Fruit fly (Drosophila melanogaster): ENCODE measurements around the gene wge.
A peak's percentile ranks its signal among the peaks of the same experiment; 100 is the strongest.

Gene wge

DNA sequence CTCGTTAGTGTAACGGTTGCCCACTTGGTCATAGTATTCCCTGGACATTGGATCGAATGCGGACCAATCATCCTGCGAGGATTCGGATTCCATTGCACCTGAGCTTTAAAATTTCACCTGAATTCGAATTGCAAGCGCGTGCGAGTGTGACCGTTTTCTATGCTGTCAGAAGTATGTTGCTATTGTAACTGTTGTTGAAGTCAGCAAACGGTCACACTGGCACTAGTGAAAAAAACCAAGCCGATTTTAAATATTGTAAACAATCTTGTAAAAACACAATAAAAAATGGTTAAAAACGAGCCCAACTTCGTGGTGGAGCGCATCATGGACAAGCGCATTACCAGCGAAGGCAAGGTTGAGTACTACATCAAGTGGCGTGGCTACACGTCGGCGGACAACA is 24.5 kb upstream of the wge start, which contains the start of the genes vret and HP1c:
Gene vret (minus strand): TSS at position 150 of the 400 bp plus-strand sequence.
Gene HP1c (plus strand): TSS at position 189 of the 400 bp plus-strand sequence.
- TF ChIP-seq CG7101 (tag; optimal IDR thresholded peaks at IDR 0.05) (no peak), bab1 (GFP tag; optimal IDR thresholded peaks at IDR 0.05) (peak; percentile 17)

DNA sequence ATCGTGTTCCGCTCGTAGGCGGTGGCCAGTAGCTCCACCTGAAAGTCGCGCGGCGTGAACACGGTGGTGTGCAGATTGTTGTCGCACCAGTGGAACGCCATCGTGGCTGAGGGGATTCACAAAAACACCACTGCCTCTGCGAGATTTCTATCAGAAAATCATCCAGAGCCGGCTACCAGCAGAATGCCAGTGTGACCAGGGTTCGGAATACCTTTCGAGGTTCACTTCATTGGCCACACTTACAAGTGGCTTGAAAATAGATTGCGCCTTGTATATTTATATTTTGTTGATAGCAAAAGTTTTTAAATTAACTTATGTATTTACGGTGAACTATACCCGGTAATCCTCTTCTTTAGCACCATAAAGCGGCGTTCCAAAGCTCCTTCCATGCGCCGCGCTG is 20.0 kb upstream of the wge start, which contains the start of the genes Dcr-1 and CG6985:
Gene Dcr-1 (minus strand): TSS at position 162 of the 400 bp plus-strand sequence.
Gene CG6985 (plus strand): TSS at position 221 of the 400 bp plus-strand sequence.
- TF ChIP-seq bab1 (GFP tag; optimal IDR thresholded peaks at IDR 0.05), result no peak
- TF ChIP-seq CG5204 (GFP tag; optimal IDR thresholded peaks at IDR 0.05), result no peak
- TF ChIP-seq CG1620 (GFP tag; optimal IDR thresholded peaks at IDR 0.05), result no peak
- TF ChIP-seq CG14711 (tag; optimal IDR thresholded peaks at IDR 0.05), result no peak
- no peak for TF ChIP-seq Clk (GFP tag; optimal IDR thresholded peaks at IDR 0.05)
- no peak for TF ChIP-seq CG33017 (tag; optimal IDR thresholded peaks at IDR 0.05)
- TF ChIP-seq Crg-1 (GFP tag; optimal IDR thresholded peaks at IDR 0.05), result no peak
- TF ChIP-seq toe (GFP tag; optimal IDR thresholded peaks at IDR 0.05), result no peak
- TF ChIP-seq pad (GFP tag; optimal IDR thresholded peaks at IDR 0.05), result no peak
- no peak for TF ChIP-seq cic (GFP tag; optimal IDR thresholded peaks at IDR 0.05)
- no peak for TF ChIP-seq Mnt (GFP tag; optimal IDR thresholded peaks at IDR 0.05)
- no peak for TF ChIP-seq CG7045 (GFP tag; optimal IDR thresholded peaks at IDR 0.05)
- no peak for TF ChIP-seq tj (GFP tag; optimal IDR thresholded peaks at IDR 0.05)
- no peak for TF ChIP-seq cnc (optimal IDR thresholded peaks at IDR 0.05)
- no peak for TF ChIP-seq kay (GFP tag; ENCODE audit: borderline replicate concordance)
- no peak for TF ChIP-seq CG11617 (GFP tag; optimal IDR thresholded peaks at IDR 0.05)
- no peak for TF ChIP-seq CG12768 (GFP tag; optimal IDR thresholded peaks at IDR 0.05)
- TF ChIP-seq CG7101 (tag; optimal IDR thresholded peaks at IDR 0.05), result no peak

DNA sequence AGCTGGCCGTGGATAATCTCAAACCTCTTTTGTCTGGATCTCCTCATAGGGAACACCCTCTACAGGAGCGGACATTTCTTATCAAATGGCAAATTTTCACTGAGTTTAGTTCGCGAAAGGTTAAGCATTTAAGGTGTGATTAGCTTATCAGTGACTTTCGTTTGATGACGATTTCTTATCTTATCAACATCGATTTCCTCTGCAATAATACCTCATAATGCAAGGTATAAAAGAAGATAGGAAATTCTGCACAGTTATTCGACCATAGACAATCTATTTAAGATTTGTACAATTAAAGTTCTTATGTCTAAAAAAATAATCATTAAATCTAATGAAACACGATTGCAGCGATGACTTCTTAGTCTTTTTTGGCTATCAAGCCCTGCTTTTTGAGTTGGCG is 12.8 kb upstream of the wge start, which contains the start of gene Takl2:
Gene Takl2 (minus strand): TSS at position 101 of the 400 bp plus-strand sequence.
- TF ChIP-seq Clk (GFP tag; optimal IDR thresholded peaks at IDR 0.05) (no peak), CG7045 (GFP tag; optimal IDR thresholded peaks at IDR 0.05) (no peak), CG14711 (tag; optimal IDR thresholded peaks at IDR 0.05) (no peak), CG7101 (tag; optimal IDR thresholded peaks at IDR 0.05) (no peak), kay (GFP tag; ENCODE audit: borderline replicate concordance) (no peak), cnc (optimal IDR thresholded peaks at IDR 0.05) (no peak), CG12768 (GFP tag; optimal IDR thresholded peaks at IDR 0.05) (no peak)

DNA sequence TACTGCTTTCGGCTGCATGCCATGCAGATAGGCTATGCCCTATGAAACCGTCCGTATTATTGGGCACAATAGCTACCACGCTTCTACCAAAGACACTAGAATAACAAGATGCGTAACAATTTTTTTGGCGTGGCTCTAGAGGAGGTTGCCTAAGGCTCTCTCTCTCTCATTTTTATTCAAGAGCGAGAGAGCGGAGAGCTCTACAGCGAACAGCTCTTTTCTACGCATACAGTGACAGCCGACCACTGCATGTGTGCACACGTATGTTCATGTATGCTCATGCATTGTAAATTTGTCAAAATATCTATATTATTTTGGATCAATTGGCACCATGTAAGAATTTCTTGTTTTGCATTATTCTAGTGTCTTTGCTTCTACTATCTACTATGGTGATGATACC is 12.0 kb upstream of the wge start:
- TF ChIP-seq pad (GFP tag; optimal IDR thresholded peaks at IDR 0.05) (no peak), tj (GFP tag; optimal IDR thresholded peaks at IDR 0.05) (no peak), cnc (optimal IDR thresholded peaks at IDR 0.05) (no peak), Mnt (GFP tag; optimal IDR thresholded peaks at IDR 0.05) (no peak), CG14711 (tag; optimal IDR thresholded peaks at IDR 0.05) (no peak), CG1620 (GFP tag; optimal IDR thresholded peaks at IDR 0.05) (no peak), CG12768 (GFP tag; optimal IDR thresholded peaks at IDR 0.05) (no peak), toe (GFP tag; optimal IDR thresholded peaks at IDR 0.05) (no peak)

DNA sequence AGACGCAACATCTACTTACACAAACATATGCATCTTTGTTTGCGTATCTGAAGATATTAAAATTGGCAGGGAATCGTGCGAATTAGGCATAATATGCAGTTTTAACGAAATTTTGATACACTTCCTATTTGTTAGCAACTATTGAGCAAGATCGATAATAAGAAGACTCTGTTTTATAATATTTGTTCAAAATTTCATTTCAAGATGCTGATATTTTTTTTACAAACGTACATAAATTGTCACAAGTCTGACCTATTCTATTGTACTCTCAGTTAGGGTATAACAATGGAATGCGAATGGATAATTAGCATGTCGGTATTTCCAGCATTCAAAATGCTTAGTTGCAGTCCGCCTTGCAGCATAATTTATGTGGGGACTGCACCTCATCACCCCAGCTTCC is 6.9 kb upstream of the wge start:
- no peak for TF ChIP-seq cnc (optimal IDR thresholded peaks at IDR 0.05)
- no peak for TF ChIP-seq Crg-1 (GFP tag; optimal IDR thresholded peaks at IDR 0.05)
- no peak for TF ChIP-seq CG33017 (tag; optimal IDR thresholded peaks at IDR 0.05)
- no peak for TF ChIP-seq kay (GFP tag; ENCODE audit: borderline replicate concordance)
- no peak for TF ChIP-seq CG7045 (GFP tag; optimal IDR thresholded peaks at IDR 0.05)
- no peak for TF ChIP-seq CG14711 (tag; optimal IDR thresholded peaks at IDR 0.05)
- no peak for TF ChIP-seq Hr96 (GFP tag; optimal IDR thresholded peaks at IDR 0.05)
- no peak for TF ChIP-seq bab1 (GFP tag; optimal IDR thresholded peaks at IDR 0.05)
- no peak for TF ChIP-seq CG1620 (GFP tag; optimal IDR thresholded peaks at IDR 0.05)
- no peak for TF ChIP-seq Mnt (GFP tag; optimal IDR thresholded peaks at IDR 0.05)

DNA sequence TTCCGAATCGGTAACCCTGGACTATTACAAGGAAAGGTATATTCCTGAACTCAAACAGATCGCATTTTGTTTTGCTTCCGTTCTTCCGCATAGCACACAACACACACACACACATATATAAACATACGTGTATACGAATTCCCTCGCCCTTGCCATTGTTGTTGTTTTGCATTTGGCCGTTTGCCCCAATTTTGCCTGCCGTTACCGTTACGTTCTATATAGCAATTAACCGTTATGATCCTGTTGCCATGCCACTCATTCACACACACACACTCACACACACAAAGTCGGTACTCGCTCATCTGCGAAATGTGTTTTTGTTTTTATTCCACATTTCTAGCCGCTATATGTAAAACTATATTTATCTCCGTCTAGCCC is 6.5 kb upstream of the wge start:
- TF ChIP-seq ovo (GFP tag; optimal IDR thresholded peaks at IDR 0.05) (peak; percentile 86), CG1620 (GFP tag; optimal IDR thresholded peaks at IDR 0.05) (no peak), cic (GFP tag; optimal IDR thresholded peaks at IDR 0.05) (peak; percentile 8), pad (GFP tag; optimal IDR thresholded peaks at IDR 0.05) (peak; percentile 88), tj (GFP tag; optimal IDR thresholded peaks at IDR 0.05) (peak; percentile 4), CG7101 (tag; optimal IDR thresholded peaks at IDR 0.05) (no peak)

DNA sequence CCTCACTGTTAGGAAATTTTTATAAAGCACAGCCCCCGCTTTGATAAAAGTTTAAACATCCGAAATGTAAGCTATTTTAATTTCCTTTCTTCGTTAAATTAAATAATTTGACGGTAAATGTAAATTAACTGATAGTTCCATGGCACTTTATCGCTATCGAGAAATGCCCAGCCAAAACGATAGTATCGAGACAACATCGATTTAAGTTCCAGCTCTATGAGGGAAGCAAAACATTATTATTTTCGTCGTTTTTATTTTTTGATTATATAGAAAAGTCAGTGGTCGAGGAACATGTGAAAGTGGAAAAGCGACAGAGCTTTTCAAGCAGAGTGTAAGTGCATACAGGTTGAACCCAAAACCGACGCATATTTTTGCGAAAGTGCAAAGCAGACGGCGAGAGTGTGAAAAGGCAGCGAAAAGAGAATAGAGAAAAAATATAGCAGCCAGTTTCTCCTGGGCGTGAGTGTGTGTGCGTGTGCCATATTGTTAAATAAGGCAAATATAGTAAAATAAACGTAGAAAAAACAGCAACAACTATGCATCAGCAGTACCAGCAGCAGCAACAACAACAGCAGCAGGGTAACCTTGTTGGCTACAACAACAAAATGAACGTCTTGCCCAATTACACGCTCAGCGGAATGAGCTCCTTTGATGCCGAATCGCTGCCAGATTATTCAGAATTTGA is 6.0 kb upstream of the wge start, which contains the start of gene CG45049:
Gene CG45049 (plus strand): TSS at position 197 of the 685 bp plus-strand sequence.
- TF ChIP-seq bab1 (GFP tag; optimal IDR thresholded peaks at IDR 0.05) (peak; percentile 23), cic (GFP tag; optimal IDR thresholded peaks at IDR 0.05) (peak; percentile 78), CG5204 (GFP tag; optimal IDR thresholded peaks at IDR 0.05) (no peak), tj (GFP tag; optimal IDR thresholded peaks at IDR 0.05) (peak; percentile 34), Crg-1 (GFP tag; optimal IDR thresholded peaks at IDR 0.05) (no peak), kay (GFP tag; ENCODE audit: borderline replicate concordance) (no peak), CG33017 (tag; optimal IDR thresholded peaks at IDR 0.05) (no peak), CG12768 (GFP tag; optimal IDR thresholded peaks at IDR 0.05) (no peak), cnc (optimal IDR thresholded peaks at IDR 0.05) (no peak), Hr96 (GFP tag; optimal IDR thresholded peaks at IDR 0.05) (no peak)
